Worm (Caenorhabditis elegans) whole organism, early embryonic: Measurements from ENCODE around the gene Y38H6C.21.

Experiments used
- B0310.2 ChIP-seq: sonication (generic microtip); optimal IDR thresholded peaks from 2 replicates; lab custom pipeline; 2016; ENCODE audit warnings: mild to moderate bottlenecking, missing genetic modification characterization, missing compliant biosample characterization
- F13C5.2 ChIP-seq: sonication (generic microtip); optimal IDR thresholded peaks from 2 replicates; lab custom pipeline; 2017; ENCODE audit warnings: mild to moderate bottlenecking, missing genetic modification characterization, inconsistent platforms, missing compliant biosample characterization
- aly-1 ChIP-seq: sonication (generic microtip); optimal IDR thresholded peaks from 2 replicates; lab custom pipeline; 2016; ENCODE audit warnings: missing genetic modification characterization, missing compliant biosample characterization
- ama-1 ChIP-seq: fragments of 150-350 bp; optimal IDR thresholded peaks from 2 replicates; lab custom pipeline; 2014
- ceh-13 ChIP-seq: fragments of 200-800 bp; sonication (Bioruptor generic); optimal IDR thresholded peaks from 2 replicates; lab custom pipeline; 2018; ENCODE audit warnings: mild to moderate bottlenecking, missing genetic modification characterization, missing compliant biosample characterization
- ceh-36 ChIP-seq: sonication (generic microtip); optimal IDR thresholded peaks from 2 replicates; lab custom pipeline; 2016; ENCODE audit warnings: missing genetic modification characterization, inconsistent platforms, missing compliant biosample characterization
- ets-7 ChIP-seq: sonication (generic microtip); optimal IDR thresholded peaks from 2 replicates; lab custom pipeline; 2016; ENCODE audit warnings: missing genotype, missing genetic modification characterization, missing compliant biosample characterization
- flt-1 ChIP-seq: fragments of 200-800 bp; sonication (Bioruptor generic); IDR thresholded peaks from 2 replicates; pipeline ENCODE4 v1.3.6; 2022; ENCODE audit warnings: missing genetic modification characterization, missing compliant biosample characterization
- hmbx-1 ChIP-seq: sonication (generic microtip); optimal IDR thresholded peaks from 2 replicates; lab custom pipeline; 2016; ENCODE audit warnings: mild to moderate bottlenecking, missing genetic modification characterization, missing compliant biosample characterization
- hmg-4 ChIP-seq: fragments of 200-800 bp; sonication (Bioruptor generic); optimal IDR thresholded peaks from 2 replicates; lab custom pipeline; 2018; ENCODE audit warnings: mild to moderate bottlenecking, missing genetic modification characterization, missing compliant biosample characterization
- hnd-1 ChIP-seq: sonication (generic microtip); optimal IDR thresholded peaks from 2 replicates; lab custom pipeline; 2016; ENCODE audit warnings: missing genetic modification characterization, missing compliant biosample characterization
- pes-1 ChIP-seq: fragments of 200-800 bp; sonication (Bioruptor generic); IDR thresholded peaks from 2 replicates; pipeline ENCODE4 v1.3.6; 2022; ENCODE audit warnings: missing genetic modification reagents, missing genetic modification characterization, missing compliant biosample characterization
- scrt-1 ChIP-seq: fragments of 200-800 bp; sonication (Bioruptor generic); IDR thresholded peaks from 2 replicates; pipeline ENCODE4 v1.3.6; 2022; ENCODE audit warnings: missing genetic modification characterization, missing compliant biosample characterization
- sea-1 ChIP-seq: fragments of 200-800 bp; sonication (Bioruptor generic); conservative IDR thresholded peaks from 2 replicates; pipeline ENCODE4 v1.3.6; 2022; ENCODE audit warnings: missing genetic modification characterization, missing compliant biosample characterization
- tbx-11 ChIP-seq: fragments of 200-800 bp; sonication (Bioruptor generic); IDR thresholded peaks from 2 replicates; pipeline ENCODE4 v1.3.6; 2022; ENCODE audit warnings: missing genetic modification characterization, missing compliant biosample characterization
- tbx-37 ChIP-seq: fragments of 200-800 bp; sonication (Bioruptor generic); conservative IDR thresholded peaks from 2 replicates; pipeline ENCODE4 v1.3.6; 2022; ENCODE audit warnings: missing genetic modification reagents, missing genetic modification characterization, missing compliant biosample characterization
- tra-4 ChIP-seq: sonication (generic microtip); optimal IDR thresholded peaks from 2 replicates; lab custom pipeline; 2017; ENCODE audit warnings: missing genetic modification characterization, missing compliant biosample characterization

Gene Y38H6C.21

ce11 chrV:20555120-20555519 lies at the start of gene Y38H6C.21:
TSS of gene Y38H6C.21 (minus strand) at chrV:20555267.
- TF ChIP-seq ama-1 (lab: Kevin White, UChicago) (no peak), F13C5.2 (no peak), sea-1 (GFP tag; lab: Robert Waterston, UW) (no peak), ets-7 (tag; lab: Kevin White, UChicago) (no peak), scrt-1 (GFP tag; lab: Robert Waterston, UW) (no peak), tra-4 (tag; lab: Kevin White, UChicago) (no peak), B0310.2 (tag; lab: Kevin White, UChicago) (no peak), pes-1 (GFP tag; lab: Robert Waterston, UW) (no peak), tbx-37 (GFP tag; lab: Robert Waterston, UW) (no peak), tbx-11 (GFP tag; lab: Robert Waterston, UW) (no peak), aly-1 (tag; lab: Kevin White, UChicago) (no peak), hnd-1 (no peak), hmg-4 (GFP tag; lab: Kevin White, UChicago) (no peak), hmbx-1 (tag; lab: Kevin White, UChicago) (no peak), ceh-13 (GFP tag; lab: Kevin White, UChicago) (no peak), ceh-36 (no peak)

- TF ChIP-seq pes-1 (GFP tag; lab: Robert Waterston, UW) (peak; percentile 36; the same call in 1 of the 2 replicates), hmbx-1 (tag; lab: Kevin White, UChicago) (no peak)
Measured at ce11 chrV:20604606-20605155, 49.6 kb upstream of the Y38H6C.21 start, which contains the start of gene ttr-57. TSS of gene ttr-57 (plus strand) at chrV:20605105.

- no peak for TF ChIP-seq ama-1 (lab: Kevin White, UChicago)
- TF ChIP-seq hmg-4 (GFP tag; lab: Kevin White, UChicago) = no peak
- no peak for TF ChIP-seq ceh-13 (GFP tag; lab: Kevin White, UChicago)
- TF ChIP-seq ets-7 (tag; lab: Kevin White, UChicago) = no peak
- TF ChIP-seq hmbx-1 (tag; lab: Kevin White, UChicago) = no peak
- TF ChIP-seq tbx-11 (GFP tag; lab: Robert Waterston, UW) = no peak
- no peak for TF ChIP-seq ceh-36
- no peak for TF ChIP-seq scrt-1 (GFP tag; lab: Robert Waterston, UW)
- TF ChIP-seq sea-1 (GFP tag; lab: Robert Waterston, UW) = no peak
- no peak for TF ChIP-seq hnd-1
- TF ChIP-seq aly-1 (tag; lab: Kevin White, UChicago) = no peak
- no peak for TF ChIP-seq tbx-37 (GFP tag; lab: Robert Waterston, UW)
- TF ChIP-seq B0310.2 (tag; lab: Kevin White, UChicago) = no peak
- TF ChIP-seq flt-1 = no peak
- TF ChIP-seq pes-1 (GFP tag; lab: Robert Waterston, UW) = no peak
- no peak for TF ChIP-seq tra-4 (tag; lab: Kevin White, UChicago)
- no peak for TF ChIP-seq F13C5.2
Measured at ce11 chrV:20603014-20603413, 47.9 kb upstream of the Y38H6C.21 start, which contains the start of gene ttr-11. TSS of gene ttr-11 (plus strand) at chrV:20603314.

ce11 chrV:20600704-20601103 lies 45.6 kb upstream of the Y38H6C.21 start:
- TF ChIP-seq sea-1 (GFP tag; lab: Robert Waterston, UW) (no peak), ama-1 (lab: Kevin White, UChicago) (no peak), tbx-37 (GFP tag; lab: Robert Waterston, UW) (no peak), ceh-13 (GFP tag; lab: Kevin White, UChicago) (no peak), ets-7 (tag; lab: Kevin White, UChicago) (no peak), aly-1 (tag; lab: Kevin White, UChicago) (no peak), scrt-1 (GFP tag; lab: Robert Waterston, UW) (no peak), hmbx-1 (tag; lab: Kevin White, UChicago) (no peak)

ce11 chrV:20599795-20600194 lies 44.7 kb upstream of the Y38H6C.21 start, which contains the start of gene col-163:
TSS of gene col-163 (plus strand) at chrV:20600095.
- no peak for TF ChIP-seq flt-1

ce11 chrV:20597076-20597475 lies 42.0 kb upstream of the Y38H6C.21 start, which contains the start of gene F46B3.1:
TSS of gene F46B3.1 (minus strand) at chrV:20597176.
- TF ChIP-seq hmg-4 (GFP tag; lab: Kevin White, UChicago) (no peak), hnd-1 (no peak), hmbx-1 (tag; lab: Kevin White, UChicago) (no peak), B0310.2 (tag; lab: Kevin White, UChicago) (no peak), flt-1 (no peak), aly-1 (tag; lab: Kevin White, UChicago) (no peak), scrt-1 (GFP tag; lab: Robert Waterston, UW) (no peak), tra-4 (tag; lab: Kevin White, UChicago) (no peak), ceh-36 (no peak), tbx-37 (GFP tag; lab: Robert Waterston, UW) (no peak)

- TF ChIP-seq scrt-1 (GFP tag; lab: Robert Waterston, UW) (no peak), sea-1 (GFP tag; lab: Robert Waterston, UW) (no peak), pes-1 (GFP tag; lab: Robert Waterston, UW) (no peak), tbx-11 (GFP tag; lab: Robert Waterston, UW) (no peak), ets-7 (tag; lab: Kevin White, UChicago) (no peak), hnd-1 (no peak), ceh-13 (GFP tag; lab: Kevin White, UChicago) (no peak), ama-1 (lab: Kevin White, UChicago) (no peak), flt-1 (no peak), aly-1 (tag; lab: Kevin White, UChicago) (no peak), hmbx-1 (tag; lab: Kevin White, UChicago) (no peak), hmg-4 (GFP tag; lab: Kevin White, UChicago) (no peak), ceh-36 (no peak), F13C5.2 (no peak)
Measured at ce11 chrV:20595653-20596052, 40.6 kb upstream of the Y38H6C.21 start, which contains the start of gene F26F2.11. TSS of gene F26F2.11 (minus strand) at chrV:20595753.
